Fruit fly (Drosophila melanogaster): ENCODE results near the gene CG18545.

The CG18545 gene

DNA sequence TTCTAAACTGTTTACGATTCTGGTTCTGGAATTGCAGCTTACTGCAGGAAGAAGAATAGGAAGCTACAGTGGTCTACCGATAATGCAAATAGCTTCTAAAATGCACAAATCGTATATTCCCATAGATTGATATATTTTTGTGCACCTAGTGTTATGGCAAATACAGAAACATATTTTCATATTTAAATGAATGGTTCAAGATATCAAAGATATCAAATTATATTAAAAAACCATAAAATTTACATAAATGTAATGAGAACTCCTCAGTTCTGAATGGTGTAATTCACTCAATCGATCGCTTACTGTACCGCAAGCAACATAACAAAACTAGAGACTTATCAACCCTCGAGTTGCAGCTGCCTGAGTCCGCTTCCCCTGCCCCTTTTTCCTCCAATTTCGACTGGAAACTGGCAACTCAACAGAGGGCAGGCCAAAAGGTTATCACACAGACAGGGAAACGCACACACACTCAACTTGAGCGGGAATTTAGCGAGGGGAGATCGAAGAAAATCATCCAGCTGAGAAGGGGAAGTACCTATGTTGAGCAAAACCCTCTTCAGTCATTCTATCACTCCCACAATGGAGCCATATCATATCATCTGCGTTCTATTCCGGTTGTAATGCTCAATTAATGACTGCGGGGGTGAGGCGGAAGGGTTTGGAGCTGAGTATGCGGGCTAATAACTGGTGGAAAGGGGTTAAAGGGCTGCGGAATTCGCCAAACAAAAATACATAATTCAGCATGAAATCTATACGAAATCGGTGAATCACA is 13.4 kb downstream of the CG18545 start (continued):
- TF ChIP-seq Met (GFP tag; optimal IDR thresholded peaks at IDR 0.05) (peak; percentile 29), fd85E (GFP tag; optimal IDR thresholded peaks at IDR 0.05) (no peak), eg (GFP tag; IDR thresholded peaks at IDR 0.05) (no peak), CG16779 (tag; optimal IDR thresholded peaks at IDR 0.05) (no peak), CG3919 (GFP tag; optimal IDR thresholded peaks at IDR 0.05) (peak; percentile 43), dac (GFP tag; optimal IDR thresholded peaks at IDR 0.05) (no peak), CG3032 (tag; optimal IDR thresholded peaks at IDR 0.05) (peak; percentile 41), CG11294 (GFP tag; IDR thresholded peaks at IDR 0.05) (no peak), Hr39 (GFP tag; optimal IDR thresholded peaks at IDR 0.05) (peak; percentile 25), CG6808 (GFP tag; optimal IDR thresholded peaks at IDR 0.05) (no peak), Gug (GFP tag; IDR thresholded peaks at IDR 0.05) (no peak), fd59A (GFP tag; optimal IDR thresholded peaks at IDR 0.05) (peak; percentile 5), Hr4 (GFP tag; optimal IDR thresholded peaks at IDR 0.05) (peak; percentile 5), CG15336 (GFP tag; IDR thresholded peaks at IDR 0.05) (no peak), CG9139 (GFP tag; optimal IDR thresholded peaks at IDR 0.05) (no peak), Lpt (GFP tag; optimal IDR thresholded peaks at IDR 0.05) (no peak), Blimp-1 (GFP tag; optimal IDR thresholded peaks at IDR 0.05) (no peak), CG1621 (tag; optimal IDR thresholded peaks at IDR 0.05) (no peak), dsx (GFP tag; optimal IDR thresholded peaks at IDR 0.05; ENCODE audit: poor library complexity, severe bottlenecking) (no peak), pdm3 (GFP tag; optimal IDR thresholded peaks at IDR 0.05) (peak; percentile 33), cyc (GFP tag; optimal IDR thresholded peaks at IDR 0.05) (no peak)

DNA sequence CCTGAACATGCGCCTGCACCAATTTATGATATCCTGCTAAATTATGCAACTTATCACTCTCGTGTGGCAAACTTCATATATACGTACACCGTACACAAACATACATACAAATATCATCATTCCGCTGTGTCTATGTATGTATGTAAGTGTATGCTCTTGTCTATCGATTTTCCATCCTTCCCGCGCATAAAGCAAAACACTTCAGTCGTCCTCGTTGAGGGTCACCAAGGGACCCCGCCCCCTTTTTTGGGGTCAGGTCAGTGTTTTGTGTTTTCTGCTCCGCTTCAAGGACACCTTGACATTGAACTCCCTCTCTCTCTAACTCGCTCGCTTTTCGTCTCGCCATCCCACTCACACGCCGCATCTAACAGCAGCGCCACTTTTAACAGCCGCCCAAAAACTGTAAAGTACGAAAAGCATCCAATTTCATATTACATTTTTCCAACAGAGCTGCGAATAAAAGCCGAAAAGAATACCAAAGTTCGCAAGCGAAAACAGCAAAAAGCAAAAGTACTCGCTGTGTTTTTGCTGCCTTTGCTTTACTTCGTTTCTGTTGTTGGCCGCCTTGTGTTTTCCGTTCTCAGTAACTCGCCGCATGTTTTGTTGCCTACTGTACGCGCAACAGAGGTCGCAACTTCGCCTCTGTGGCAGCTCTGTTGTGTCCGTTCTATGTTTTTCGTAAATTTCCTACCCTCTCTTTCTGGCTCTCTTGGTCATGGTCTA is 15.3 kb downstream of the CG18545 start:
- TF ChIP-seq CG6276 (GFP tag; optimal IDR thresholded peaks at IDR 0.05) (no peak), svp (GFP tag) (peak; percentile 46)

DNA sequence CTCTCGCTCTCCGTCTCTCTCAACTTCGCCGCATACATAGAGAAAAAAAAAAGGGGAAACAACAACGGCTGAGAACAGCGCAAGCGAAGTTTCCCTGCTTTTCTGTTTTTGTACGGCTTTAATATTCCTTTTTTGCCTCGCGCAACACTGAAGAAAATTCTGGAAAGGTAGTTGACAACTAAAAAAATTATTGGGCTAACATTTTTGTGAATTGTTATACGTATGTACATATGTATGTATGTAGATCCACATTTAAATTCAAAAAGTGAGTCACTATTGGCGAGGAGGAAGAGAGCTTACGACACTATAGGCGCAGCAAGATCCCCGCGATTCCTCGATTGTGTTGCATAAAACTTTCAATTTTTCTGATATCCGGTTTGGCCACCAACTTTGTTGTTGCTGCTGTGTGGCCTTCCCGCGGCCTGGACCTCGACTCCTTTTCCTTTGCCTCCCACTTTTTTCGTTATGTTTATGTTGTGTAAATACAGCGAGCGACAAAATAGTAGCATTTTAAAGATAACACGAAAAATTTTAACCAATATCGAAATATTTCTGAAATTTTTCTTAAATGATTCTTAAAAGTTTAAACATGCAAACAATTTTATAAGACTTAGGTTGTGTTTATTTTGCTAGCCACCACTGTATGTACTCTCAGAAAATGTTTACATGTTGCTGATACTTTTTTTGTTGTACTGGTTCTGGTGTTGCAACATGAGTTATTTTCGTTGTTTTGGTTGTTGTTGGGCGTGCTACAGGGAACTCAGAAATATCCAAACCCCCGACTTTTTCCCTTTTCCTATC is 16.0 kb downstream of the CG18545 start:
- TF ChIP-seq CG6276 (GFP tag; optimal IDR thresholded peaks at IDR 0.05) (peak; percentile 92), CG8119 (GFP tag; IDR thresholded peaks at IDR 0.05) (no peak), spab (GFP tag; optimal IDR thresholded peaks at IDR 0.05) (peak; percentile 88), acj6 (GFP tag; optimal IDR thresholded peaks at IDR 0.05) (peak; percentile 92), Hr39 (GFP tag; optimal IDR thresholded peaks at IDR 0.05) (peak; percentile 93), fd59A (GFP tag; optimal IDR thresholded peaks at IDR 0.05) (peak; percentile 86), esn (GFP tag; optimal IDR thresholded peaks at IDR 0.05) (peak; percentile 98), salr (GFP tag; optimal IDR thresholded peaks at IDR 0.05) (peak; percentile 75 to 95), vri (GFP tag; optimal IDR thresholded peaks at IDR 0.05) (peak; percentile 92), Sox102F (GFP tag; optimal IDR thresholded peaks at IDR 0.05) (peak; percentile 93), Smox (GFP tag; optimal IDR thresholded peaks at IDR 0.05) (peak; percentile 95), CG10631 (GFP tag; optimal IDR thresholded peaks at IDR 0.05) (peak; percentile 93), Hr38 (GFP tag; optimal IDR thresholded peaks at IDR 0.05) (peak; percentile 51), CG15336 (GFP tag; IDR thresholded peaks at IDR 0.05) (no peak), CG11762 (GFP tag; optimal IDR thresholded peaks at IDR 0.05; ENCODE audit: insufficient read depth) (peak; percentile 83), achi (GFP tag; optimal IDR thresholded peaks at IDR 0.05) (peak; percentile 93), svp (GFP tag) (peak; percentile 98), CG8319 (GFP tag; optimal IDR thresholded peaks at IDR 0.05) (peak; percentile 81), Blimp-1 (GFP tag; optimal IDR thresholded peaks at IDR 0.05) (peak; percentile 98), Eip78C (GFP tag) (peak; percentile 98), CG3032 (tag; optimal IDR thresholded peaks at IDR 0.05) (peak; percentile 89), CG6854 (GFP tag; optimal IDR thresholded peaks at IDR 0.05) (peak; percentile 90), eg (GFP tag; IDR thresholded peaks at IDR 0.05) (no peak), fd85E (GFP tag; optimal IDR thresholded peaks at IDR 0.05) (peak; percentile 83), Ets21C (GFP tag; optimal IDR thresholded peaks at IDR 0.05) (peak; percentile 86), CG6163 (GFP tag; IDR thresholded peaks at IDR 0.05) (no peak), dac (GFP tag; optimal IDR thresholded peaks at IDR 0.05) (peak; percentile 41), CG9139 (GFP tag; optimal IDR thresholded peaks at IDR 0.05) (peak; percentile 81), Lpt (GFP tag; optimal IDR thresholded peaks at IDR 0.05) (peak; percentile 87), CG7368 (GFP tag; optimal IDR thresholded peaks at IDR 0.05) (peak; percentile 93), lz (GFP tag; optimal IDR thresholded peaks at IDR 0.05) (peak; percentile 94), pdm3 (GFP tag; optimal IDR thresholded peaks at IDR 0.05) (peak; percentile 92), CG1621 (tag; optimal IDR thresholded peaks at IDR 0.05) (peak; percentile 81)

Measured in whole organism, prepupa.